Fruit fly (Drosophila melanogaster) whole organism, adult: Measurements from ENCODE around the gene Gycalpha99B.

Experiments
- CG12768 ChIP-seq: fragments of 200-800 bp; sonication (Bioruptor generic); optimal IDR thresholded peaks from 2 replicates; lab custom pipeline; 2017; ENCODE audit warnings: missing biosample characterization, missing genetic modification characterization, mild to moderate bottlenecking, moderate library complexity, missing genetic modification reagents
- CG14711 ChIP-seq: fragments of 200-800 bp; sonication (Bioruptor generic); optimal IDR thresholded peaks from 2 replicates; lab custom pipeline; 2018; ENCODE audit warnings: missing biosample characterization, mild to moderate bottlenecking, missing genetic modification characterization, moderate library complexity
- CG7045 ChIP-seq: fragments of 200-800 bp; sonication (Bioruptor generic); optimal IDR thresholded peaks from 2 replicates; lab custom pipeline; 2017; ENCODE audit warnings: missing biosample characterization, mild to moderate bottlenecking, missing genetic modification characterization
- Clk ChIP-seq: fragments of 200-800 bp; sonication (Bioruptor generic); optimal IDR thresholded peaks from 2 replicates; lab custom pipeline; 2017; ENCODE audit warnings: missing biosample characterization, missing genetic modification characterization
- Crg-1 ChIP-seq: fragments of 200-800 bp; sonication (Bioruptor generic); optimal IDR thresholded peaks from 2 replicates; lab custom pipeline; 2016; ENCODE audit warnings: missing biosample characterization, missing genetic modification characterization
- cic ChIP-seq: fragments of 200-800 bp; sonication (Bioruptor generic); optimal IDR thresholded peaks from 2 replicates; lab custom pipeline; 2017; ENCODE audit warnings: missing biosample characterization, mild to moderate bottlenecking, missing genetic modification characterization, moderate library complexity
- cnc ChIP-seq, 2 experiments: fragments of >200 bp; optimal IDR thresholded peaks; 2 replicates each; lab custom pipeline; 2017
- pad ChIP-seq: fragments of 200-800 bp; sonication (Bioruptor generic); optimal IDR thresholded peaks from 3 replicates; lab custom pipeline; 2017; ENCODE audit warnings: missing biosample characterization, missing genetic modification characterization, mild to moderate bottlenecking, moderate library complexity, missing genetic modification reagents

dm6 chr3R:29696359-29696758 lies 14.1 kb downstream of the Gycalpha99B start:
- TF ChIP-seq CG14711 (tag; lab: Kevin White, UChicago): no peak
- TF ChIP-seq cnc (optimal IDR thresholded peaks at IDR 0.05; lab: Kevin White, UChicago): no peak
- TF ChIP-seq Crg-1 (GFP tag; lab: Kevin White, UChicago): no peak
- no peak for TF ChIP-seq CG7045 (GFP tag; lab: Kevin White, UChicago)
- no peak for TF ChIP-seq pad (GFP tag; lab: Kevin White, UChicago)
- no peak for TF ChIP-seq cic (GFP tag; lab: Kevin White, UChicago)
- TF ChIP-seq Clk (GFP tag; lab: Kevin White, UChicago): no peak
- no peak for TF ChIP-seq CG12768 (GFP tag; lab: Kevin White, UChicago)
